Worm (Caenorhabditis elegans) whole organism, mixed stage, embryonic: ENCODE results near the gene R01H2.1.

Source experiments
- M03D4.4 ChIP-seq: sonication (generic microtip); optimal IDR thresholded peaks from 2 replicates; lab custom pipeline; 2017; ENCODE audit warnings: mild to moderate bottlenecking, missing genetic modification characterization, missing compliant biosample characterization
- bed-3 ChIP-seq: fragments of 200-800 bp; sonication (Bioruptor generic); optimal IDR thresholded peaks from 3 replicates; lab custom pipeline; 2018; ENCODE audit warnings: mild to moderate bottlenecking, missing genetic modification characterization, moderate library complexity, missing compliant biosample characterization
- blmp-1 ChIP-seq: fragments of 150-350 bp; optimal IDR thresholded peaks from 2 replicates; lab custom pipeline; 2014; ENCODE audit warnings: missing biosample characterization, missing genetic modification characterization
- ceh-39 ChIP-seq: fragments of 150-350 bp; optimal IDR thresholded peaks from 2 replicates; lab custom pipeline; 2014; ENCODE audit warnings: missing biosample characterization, missing genetic modification characterization
- ceh-43 ChIP-seq: fragments of 200-800 bp; sonication (Bioruptor generic); optimal IDR thresholded peaks from 2 replicates; lab custom pipeline; 2018; ENCODE audit warnings: mild to moderate bottlenecking, missing genetic modification characterization, moderate library complexity, missing compliant biosample characterization
- ceh-83 ChIP-seq: fragments of 200-800 bp; sonication (Bioruptor generic); optimal IDR thresholded peaks from 2 replicates; lab custom pipeline; 2018; ENCODE audit warnings: mild to moderate bottlenecking, missing genetic modification characterization, missing compliant biosample characterization
- cnd-1 ChIP-seq: fragments of 200-800 bp; sonication (Bioruptor generic); optimal IDR thresholded peaks from 2 replicates; lab custom pipeline; 2018; ENCODE audit warnings: mild to moderate bottlenecking, missing genetic modification characterization, missing compliant biosample characterization
- drap-1 ChIP-seq: fragments of 200-800 bp; sonication (Bioruptor generic); optimal IDR thresholded peaks from 3 replicates; lab custom pipeline; 2018; ENCODE audit warnings: mild to moderate bottlenecking, missing genetic modification characterization, missing compliant biosample characterization
- elt-1 ChIP-seq: sonication (generic microtip); optimal IDR thresholded peaks from 2 replicates; lab custom pipeline; 2017; ENCODE audit warnings: missing genetic modification characterization, mild to moderate bottlenecking, missing compliant biosample characterization, antibody characterized with exemption, moderate library complexity, borderline replicate concordance; ENCODE audit not compliant: insufficient read depth
- elt-3 ChIP-seq: fragments of 150-350 bp; optimal IDR thresholded peaks from 2 replicates; lab custom pipeline; 2014; ENCODE audit warnings: missing biosample characterization, missing genetic modification characterization
- flh-1 ChIP-seq: fragments of 200-800 bp; sonication (Bioruptor generic); optimal IDR thresholded peaks from 2 replicates; lab custom pipeline; 2018; ENCODE audit warnings: mild to moderate bottlenecking, missing genetic modification characterization, moderate library complexity, missing compliant biosample characterization
- ham-2 ChIP-seq: fragments of 200-800 bp; sonication (Bioruptor generic); optimal IDR thresholded peaks from 2 replicates; lab custom pipeline; 2018; ENCODE audit warnings: mild to moderate bottlenecking, missing genetic modification characterization, missing compliant biosample characterization
- hlh-1 ChIP-seq: fragments of 150-350 bp; optimal IDR thresholded peaks from 2 replicates; lab custom pipeline; 2014; ENCODE audit warnings: missing biosample characterization, missing genetic modification reagents, missing genetic modification characterization
- lin-13 ChIP-seq: fragments of 150-350 bp; optimal IDR thresholded peaks from 2 replicates; lab custom pipeline; 2014; ENCODE audit warnings: missing biosample characterization, missing genetic modification characterization
- lin-32 ChIP-seq: fragments of 200-800 bp; sonication (Bioruptor generic); optimal IDR thresholded peaks from 2 replicates; lab custom pipeline; 2018; ENCODE audit warnings: mild to moderate bottlenecking, missing genetic modification characterization, missing compliant biosample characterization
- lsy-2 ChIP-seq: fragments of 150-350 bp; optimal IDR thresholded peaks from 2 replicates; lab custom pipeline; 2014; ENCODE audit warnings: missing biosample characterization, missing genetic modification characterization
- mab-5 ChIP-seq: fragments of 150-350 bp; optimal IDR thresholded peaks from 2 replicates; lab custom pipeline; 2014; ENCODE audit warnings: missing biosample characterization, missing genetic modification characterization
- mep-1 ChIP-seq: fragments of 150-350 bp; optimal IDR thresholded peaks from 2 replicates; lab custom pipeline; 2017; ENCODE audit warnings: missing biosample characterization, missing genetic modification reagents, missing genetic modification characterization, inconsistent platforms
- mls-2 ChIP-seq: sonication (generic microtip); optimal IDR thresholded peaks from 2 replicates; lab custom pipeline; 2016; ENCODE audit warnings: mild to moderate bottlenecking, missing genetic modification characterization, moderate library complexity, missing compliant biosample characterization
- nhr-12 ChIP-seq: fragments of 150-350 bp; optimal IDR thresholded peaks from 2 replicates; lab custom pipeline; 2014; ENCODE audit warnings: missing biosample characterization, missing genetic modification characterization
- nhr-237 ChIP-seq: fragments of 150-350 bp; optimal IDR thresholded peaks from 2 replicates; lab custom pipeline; 2014; ENCODE audit warnings: missing biosample characterization, missing genetic modification characterization
- nhr-28 ChIP-seq: fragments of 150-350 bp; optimal IDR thresholded peaks from 2 replicates; lab custom pipeline; 2014; ENCODE audit warnings: missing biosample characterization, missing genetic modification characterization
- nhr-76 ChIP-seq: sonication (generic microtip); optimal IDR thresholded peaks from 2 replicates; lab custom pipeline; 2017; ENCODE audit warnings: missing biosample characterization, missing genetic modification characterization
- pha-4 ChIP-seq: fragments of 150-350 bp; optimal IDR thresholded peaks from 2 replicates; lab custom pipeline; 2018; ENCODE audit warnings: missing biosample characterization, missing genetic modification reagents, missing genetic modification characterization
- sem-2 ChIP-seq: fragments of 200-800 bp; sonication (Bioruptor generic); optimal IDR thresholded peaks from 2 replicates; lab custom pipeline; 2018; ENCODE audit warnings: mild to moderate bottlenecking, missing genetic modification characterization, missing compliant biosample characterization
- tbx-8 ChIP-seq: fragments of 200-800 bp; sonication (Bioruptor generic); optimal IDR thresholded peaks from 2 replicates; lab custom pipeline; 2018; ENCODE audit warnings: mild to moderate bottlenecking, missing genetic modification characterization, moderate library complexity, missing compliant biosample characterization
- unc-120 ChIP-seq: sonication (generic microtip); optimal IDR thresholded peaks from 2 replicates; lab custom pipeline; 2017; ENCODE audit warnings: missing genetic modification characterization, missing compliant biosample characterization; ENCODE audit not compliant: poor library complexity, severe bottlenecking
- unc-62 ChIP-seq: fragments of 150-350 bp; optimal IDR thresholded peaks from 2 replicates; lab custom pipeline; 2014; ENCODE audit warnings: missing biosample characterization, missing genetic modification reagents, missing genetic modification characterization
- zip-8 ChIP-seq: fragments of 150-350 bp; optimal IDR thresholded peaks from 2 replicates; lab custom pipeline; 2014; ENCODE audit warnings: missing biosample characterization, missing genetic modification characterization
- ztf-11 ChIP-seq: fragments of 150-350 bp; optimal IDR thresholded peaks from 2 replicates; lab custom pipeline; 2014; ENCODE audit warnings: missing biosample characterization, missing genetic modification characterization

The R01H2.1 gene

ce11 chrIII:7103940-7104440 lies 41.3 kb downstream of the R01H2.1 start, which contains the start of gene cpg-2:
TSS of gene cpg-2 (minus strand) at chrIII:7103990.
- TF ChIP-seq ceh-43 (no peak), mab-5 (tag; lab: Kevin White, UChicago) (no peak), tbx-8 (no peak), nhr-237 (tag; lab: Kevin White, UChicago) (no peak), nhr-28 (tag; lab: Kevin White, UChicago) (no peak), elt-3 (tag; lab: Kevin White, UChicago) (no peak), blmp-1 (tag; lab: Kevin White, UChicago) (no peak), drap-1 (GFP tag; lab: Kevin White, UChicago) (no peak), ceh-83 (no peak), unc-62 (no peak), flh-1 (no peak)
- TF ChIP-seq, all 35 proteins: peak for 0

ce11 chrIII:7106854-7107253 lies 44.2 kb downstream of the R01H2.1 start:
- no peak for TF ChIP-seq drap-1 (GFP tag; lab: Kevin White, UChicago)
- no peak for TF ChIP-seq unc-62
- TF ChIP-seq mep-1 (tag; lab: Kevin White, UChicago): no peak
- no peak for TF ChIP-seq sem-2 (GFP tag; lab: Kevin White, UChicago)
- TF ChIP-seq nhr-237 (tag; lab: Kevin White, UChicago): no peak
- no peak for TF ChIP-seq ceh-39 (tag; lab: Kevin White, UChicago)
- TF ChIP-seq ztf-11 (tag; lab: Kevin White, UChicago): no peak
- no peak for TF ChIP-seq lin-13 (tag; lab: Kevin White, UChicago)
- no peak for TF ChIP-seq blmp-1 (tag; lab: Kevin White, UChicago)
- TF ChIP-seq zip-8 (tag; lab: Kevin White, UChicago): no peak
- TF ChIP-seq nhr-76 (tag; lab: Kevin White, UChicago): no peak
- TF ChIP-seq nhr-12: no peak
- no peak for TF ChIP-seq M03D4.4 (tag; lab: Kevin White, UChicago)
- TF ChIP-seq lsy-2 (tag; lab: Kevin White, UChicago): no peak
- TF ChIP-seq flh-1: no peak
- no peak for TF ChIP-seq nhr-28 (tag; lab: Kevin White, UChicago)
- TF ChIP-seq, all 35 proteins: peak for 0

- TF ChIP-seq hlh-1 (no peak), blmp-1 (tag; lab: Kevin White, UChicago) (no peak)
These were observed 45.3 kb downstream of the R01H2.1 start, which contains the start of gene odd-1 for ce11 chrIII:7107965-7108364. TSS of gene odd-1 (plus strand) at chrIII:7108313.

ce11 chrIII:7111793-7112192 lies 49.1 kb downstream of the R01H2.1 start, which contains the start of gene B0280.7:
TSS of gene B0280.7 (minus strand) at chrIII:7111893.
- TF ChIP-seq hlh-1 (no peak), bed-3 (GFP tag; lab: Kevin White, UChicago) (no peak), mab-5 (tag; lab: Kevin White, UChicago) (no peak), unc-120 (tag; lab: Kevin White, UChicago) (no peak), ceh-43 (no peak), nhr-76 (tag; lab: Kevin White, UChicago) (no peak), zip-8 (tag; lab: Kevin White, UChicago) (no peak), blmp-1 (tag; lab: Kevin White, UChicago) (no peak), mls-2 (no peak), lin-32 (GFP tag; lab: Kevin White, UChicago) (no peak), ham-2 (GFP tag; lab: Kevin White, UChicago) (no peak)

- no peak for TF ChIP-seq lin-32 (GFP tag; lab: Kevin White, UChicago)
- TF ChIP-seq mep-1 (tag; lab: Kevin White, UChicago): no peak
- no peak for TF ChIP-seq nhr-28 (tag; lab: Kevin White, UChicago)
- TF ChIP-seq pha-4 (tag; lab: Kevin White, UChicago): no peak
- no peak for TF ChIP-seq sem-2 (GFP tag; lab: Kevin White, UChicago)
- no peak for TF ChIP-seq mab-5 (tag; lab: Kevin White, UChicago)
- no peak for TF ChIP-seq unc-120 (tag; lab: Kevin White, UChicago)
- TF ChIP-seq hlh-1: no peak
- TF ChIP-seq elt-1 (tag; lab: Kevin White, UChicago): no peak
- TF ChIP-seq cnd-1: no peak
These were observed 49.6 kb downstream of the R01H2.1 start for ce11 chrIII:7112285-7112684.
